Worm (Caenorhabditis elegans): ENCODE results near the gene asp-8.

asp-8 gene

DNA sequence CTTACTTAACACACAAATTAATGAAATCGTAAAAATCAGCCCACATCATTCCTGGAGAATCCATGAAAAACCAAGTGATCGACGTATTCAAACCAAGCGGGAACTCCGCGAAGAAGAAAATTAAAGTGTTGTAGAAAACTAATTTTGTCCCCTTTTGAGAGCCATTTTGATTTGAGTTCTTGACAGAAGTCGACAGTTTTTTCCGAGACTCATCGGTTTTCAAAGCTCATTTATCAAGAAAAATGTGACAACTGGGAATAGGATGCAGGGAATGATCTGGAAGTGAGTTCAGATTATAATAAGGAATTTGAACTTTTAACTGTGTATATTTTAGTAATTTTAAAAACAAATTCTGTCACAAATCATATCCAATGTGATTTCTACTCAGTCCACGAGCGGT lies 13.0 kb upstream of the asp-8 start, which contains the start of gene srw-135:
TSS of gene srw-135 (minus strand) at position 101 of the 400 bp plus-strand sequence.
- no peak for TF ChIP-seq grh-1 (GFP tag; IDR thresholded peaks at IDR 0.05)
- TF ChIP-seq fkh-8 (tag; optimal IDR thresholded peaks at IDR 0.05), result no peak
- no peak for TF ChIP-seq nhr-90 (tag; optimal IDR thresholded peaks at IDR 0.05; ENCODE audit: poor library complexity)
- TF ChIP-seq ceh-8 (GFP tag; optimal IDR thresholded peaks at IDR 0.05), result no peak
- TF ChIP-seq aly-2 (tag; optimal IDR thresholded peaks at IDR 0.05), result no peak
- TF ChIP-seq Y116A8C.19 (tag; optimal IDR thresholded peaks at IDR 0.05; ENCODE audit: borderline replicate concordance), result no peak
- no peak for TF ChIP-seq fkh-4 (tag; optimal IDR thresholded peaks at IDR 0.05; ENCODE audit: borderline replicate concordance)
- no peak for TF ChIP-seq nhr-12 (tag; optimal IDR thresholded peaks at IDR 0.05)
- no peak for TF ChIP-seq mab-9 (GFP tag; IDR thresholded peaks at IDR 0.05)
- TF ChIP-seq mdl-1 (tag; optimal IDR thresholded peaks at IDR 0.05), result no peak
- no peak for TF ChIP-seq unc-98 (GFP tag; IDR thresholded peaks at IDR 0.05)
- TF ChIP-seq egl-27 (tag; optimal IDR thresholded peaks at IDR 0.05), result no peak

DNA sequence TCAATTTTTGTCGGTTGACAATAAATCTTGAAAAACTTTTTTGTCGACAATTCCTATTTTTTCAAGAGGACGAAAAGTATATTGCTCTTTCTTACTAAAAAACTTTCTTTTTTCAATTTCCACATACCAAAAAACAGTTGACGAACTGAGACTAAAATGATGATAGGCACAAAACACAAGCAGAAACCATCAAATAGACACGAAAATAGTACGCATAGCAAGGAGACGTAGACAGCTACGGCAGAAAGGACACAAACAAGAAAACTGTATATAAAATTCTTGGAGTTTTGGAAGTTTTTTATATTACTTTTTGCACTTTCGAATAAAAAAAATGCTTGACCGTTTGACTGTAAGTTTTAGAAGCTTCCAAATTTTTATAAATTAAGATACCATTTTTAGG lies 10.2 kb upstream of the asp-8 start, which contains the start of gene K12D9.1:
TSS of gene K12D9.1 (plus strand) at position 301 of the 400 bp plus-strand sequence.
- TF ChIP-seq pag-3 (tag; optimal IDR thresholded peaks at IDR 0.05; ENCODE audit: borderline replicate concordance, insufficient read depth) (no peak), skn-1 (tag; optimal IDR thresholded peaks at IDR 0.05) (no peak), hlh-4 (tag; optimal IDR thresholded peaks at IDR 0.05) (no peak), efl-1 (optimal IDR thresholded peaks at IDR 0.05) (no peak), efl-1 (GFP tag; optimal IDR thresholded peaks at IDR 0.05 in 1 of 2) (peak in 1 of 2 experiments; percentile 18), Y116A8C.19 (tag; optimal IDR thresholded peaks at IDR 0.05; ENCODE audit: borderline replicate concordance) (no peak), nhr-90 (tag; optimal IDR thresholded peaks at IDR 0.05; ENCODE audit: poor library complexity) (no peak)

DNA sequence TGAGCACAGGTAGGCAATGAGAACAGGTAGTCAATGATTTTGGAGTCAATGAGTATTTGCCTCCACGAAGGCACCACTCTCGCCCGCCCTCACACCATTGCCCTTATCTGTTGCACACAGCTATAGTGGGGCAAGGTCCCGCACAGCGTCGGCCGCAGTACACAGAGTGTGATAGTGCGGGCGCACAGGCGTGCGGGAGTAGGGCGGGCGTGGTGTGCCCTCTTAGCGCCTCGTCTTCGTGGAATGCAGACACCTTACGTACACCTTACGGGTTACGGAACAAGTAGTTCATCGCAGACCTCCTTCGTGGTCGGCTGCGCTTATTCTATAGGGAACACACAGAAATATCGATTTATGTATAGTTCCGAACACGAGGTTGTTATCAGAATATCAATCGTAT lies 6.4 kb upstream of the asp-8 start:
- TF ChIP-seq zip-4 (GFP tag; optimal IDR thresholded peaks at IDR 0.05) (no peak), egl-13 (tag; optimal IDR thresholded peaks at IDR 0.05) (no peak)

DNA sequence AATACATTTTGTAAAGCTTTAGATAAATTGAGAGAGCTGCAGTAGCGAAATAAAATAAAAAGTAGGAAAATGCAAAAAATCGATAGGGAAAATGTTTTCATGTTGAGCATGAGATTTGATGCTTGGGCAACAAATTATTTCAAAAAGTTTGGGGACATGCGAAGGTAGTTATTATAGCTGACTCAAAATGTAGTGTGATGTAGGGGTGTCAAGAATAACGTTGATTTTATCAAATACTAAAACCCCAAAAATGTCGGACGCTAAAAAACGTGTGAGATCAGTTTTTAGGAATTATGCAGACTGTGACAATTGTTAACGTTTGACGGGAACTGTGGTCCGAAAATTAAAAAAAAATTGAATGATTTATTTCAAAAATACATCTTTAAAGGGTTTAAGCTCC lies 3.0 kb upstream of the asp-8 start, which contains the start of gene irld-12:
TSS of gene irld-12 (minus strand) at position 101 of the 400 bp plus-strand sequence.
- TF ChIP-seq xbp-1 (tag; optimal IDR thresholded peaks at IDR 0.05) (no peak), egl-27 (tag; optimal IDR thresholded peaks at IDR 0.05) (no peak), efl-1 (optimal IDR thresholded peaks at IDR 0.05) (no peak), efl-1 (GFP tag; optimal IDR thresholded peaks at IDR 0.05 in 1 of 2) (no peak), unc-98 (GFP tag; IDR thresholded peaks at IDR 0.05) (no peak), aha-1 (tag; optimal IDR thresholded peaks at IDR 0.05) (no peak), nhr-71 (tag; optimal IDR thresholded peaks at IDR 0.05) (no peak), blmp-1 (tag; optimal IDR thresholded peaks at IDR 0.05) (no peak), F16B12.6 (tag; optimal IDR thresholded peaks at IDR 0.05) (no peak), unc-62 (GFP tag; optimal IDR thresholded peaks at IDR 0.05) (no peak), vab-15 (tag; optimal IDR thresholded peaks at IDR 0.05) (no peak), C16A3.4 (tag; optimal IDR thresholded peaks at IDR 0.05) (no peak), ceh-88 (GFP tag; IDR thresholded peaks at IDR 0.05) (no peak), ztf-4 (tag; optimal IDR thresholded peaks at IDR 0.05) (no peak), fkh-8 (tag; optimal IDR thresholded peaks at IDR 0.05) (no peak), sup-37 (GFP tag; optimal IDR thresholded peaks at IDR 0.05) (no peak)

DNA sequence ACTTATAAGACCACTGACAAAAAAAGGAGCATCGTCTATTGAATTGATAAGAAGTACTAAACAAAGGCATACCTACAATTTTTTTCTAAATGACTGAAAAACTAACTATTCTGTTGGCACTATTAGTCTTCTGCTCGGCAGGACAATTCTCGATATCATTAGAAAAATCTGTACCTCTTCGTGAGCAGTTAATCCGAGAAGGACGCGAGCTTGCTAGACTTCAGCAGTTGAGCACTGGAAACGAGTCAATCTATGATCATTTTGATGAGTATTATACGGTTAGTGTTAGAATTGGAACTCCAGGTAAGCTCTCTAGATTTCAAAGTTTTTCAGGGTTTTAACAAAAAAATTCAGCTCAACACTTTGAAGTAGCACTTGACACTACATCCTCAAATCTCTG lies 3.9 kb downstream of the asp-8 start, which contains the start of gene asp-7:
TSS of gene asp-7 (plus strand) at position 81 of the 400 bp plus-strand sequence.
- TF ChIP-seq unc-130 (tag; optimal IDR thresholded peaks at IDR 0.05) (no peak), nhr-237 (tag; optimal IDR thresholded peaks at IDR 0.05) (no peak), efl-1 (optimal IDR thresholded peaks at IDR 0.05) (no peak), efl-1 (GFP tag; optimal IDR thresholded peaks at IDR 0.05 in 1 of 2) (peak in 1 of 2 experiments; percentile 80)

DNA sequence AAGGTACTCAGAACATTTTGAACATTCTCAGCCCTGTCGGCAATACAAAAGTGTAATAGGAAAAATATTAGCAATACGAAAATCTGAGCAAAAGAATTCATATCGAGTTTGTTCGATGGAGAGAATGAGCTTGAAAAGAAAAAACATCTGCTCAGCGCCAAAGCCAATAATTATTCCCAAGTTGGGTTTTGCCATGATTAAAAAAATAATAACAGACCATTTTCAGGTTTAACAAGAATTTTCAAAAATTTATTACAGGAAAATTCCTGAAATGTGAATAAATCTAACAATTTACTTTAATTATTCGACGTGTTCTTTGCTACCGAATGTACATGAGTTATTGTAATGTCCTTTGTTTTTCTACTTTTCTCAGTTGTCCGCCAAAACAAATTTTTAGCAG lies 8.0 kb downstream of the asp-8 start, which contains the start of gene irld-38:
TSS of gene irld-38 (minus strand) at position 101 of the 400 bp plus-strand sequence.
- TF ChIP-seq unc-130 (tag; optimal IDR thresholded peaks at IDR 0.05), result no peak
- no peak for TF ChIP-seq F16B12.6 (tag; optimal IDR thresholded peaks at IDR 0.05)
- TF ChIP-seq dpl-1 (GFP tag; optimal IDR thresholded peaks at IDR 0.05), result no peak
- no peak for TF ChIP-seq dsc-1 (tag; optimal IDR thresholded peaks at IDR 0.05)
- TF ChIP-seq nhr-71 (tag; optimal IDR thresholded peaks at IDR 0.05), result no peak
- no peak for TF ChIP-seq fos-1 (tag; optimal IDR thresholded peaks at IDR 0.05)
- no peak for TF ChIP-seq fkh-10 (GFP tag; optimal IDR thresholded peaks at IDR 0.05)
- TF ChIP-seq C34B4.2 (tag; optimal IDR thresholded peaks at IDR 0.05), result no peak
- TF ChIP-seq irx-1 (tag; optimal IDR thresholded peaks at IDR 0.05), result no peak
- no peak for TF ChIP-seq C16A3.4 (tag; optimal IDR thresholded peaks at IDR 0.05)
- TF ChIP-seq unc-98 (GFP tag; IDR thresholded peaks at IDR 0.05), result no peak
- no peak for TF ChIP-seq tlp-1 (tag; optimal IDR thresholded peaks at IDR 0.05)
- TF ChIP-seq lir-3 (tag; optimal IDR thresholded peaks at IDR 0.05; ENCODE audit: poor library complexity), result no peak
- no peak for TF ChIP-seq sptf-1 (tag; optimal IDR thresholded peaks at IDR 0.05)
- no peak for TF ChIP-seq nhr-28 (tag; optimal IDR thresholded peaks at IDR 0.05)
- TF ChIP-seq nhr-77 (tag; optimal IDR thresholded peaks at IDR 0.05), result no peak

Data from whole organism, L1 larva.